Fruit fly (Drosophila melanogaster) whole organism, embryonic: ENCODE measurements around the gene Jhbp6.

Experiments
- Atf-2 ChIP-seq: fragments of 200-800 bp; sonication (Bioruptor generic); optimal IDR thresholded peaks from 2 replicates; lab custom pipeline; 2016; ENCODE audit warnings: missing biosample characterization, missing genetic modification characterization
- Atf3 ChIP-seq: fragments of 200-800 bp; sonication (Bioruptor generic); optimal IDR thresholded peaks from 3 replicates; lab custom pipeline; 2016; ENCODE audit warnings: missing biosample characterization, missing genetic modification characterization
- Blimp-1 ChIP-seq: fragments of 200-800 bp; sonication (Bioruptor generic); optimal IDR thresholded peaks from 3 replicates; lab custom pipeline; 2018; ENCODE audit warnings: missing biosample characterization, missing genetic modification characterization, mild to moderate bottlenecking, moderate library complexity, missing genetic modification reagents
- CG12299 ChIP-seq: fragments of 200-800 bp; sonication (Bioruptor generic); optimal IDR thresholded peaks from 2 replicates; lab custom pipeline; 2018; ENCODE audit warnings: missing biosample characterization, mild to moderate bottlenecking, missing genetic modification characterization
- CG12659 ChIP-seq: fragments of 200-800 bp; sonication (Bioruptor generic); optimal IDR thresholded peaks from 3 replicates; lab custom pipeline; 2017; ENCODE audit warnings: mild to moderate bottlenecking, missing biosample characterization, missing genetic modification reagents, missing genetic modification characterization
- CG13123 ChIP-seq: fragments of 200-800 bp; sonication (Bioruptor generic); optimal IDR thresholded peaks from 2 replicates; lab custom pipeline; 2016; ENCODE audit warnings: missing biosample characterization, missing genetic modification characterization
- CG14441 ChIP-seq: fragments of 200-800 bp; sonication (Bioruptor generic); IDR thresholded peaks from 2 replicates; pipeline ENCODE4 v1.3.6; 2022; ENCODE audit warnings: missing biosample characterization, missing genetic modification characterization
- CG16815 ChIP-seq: fragments of 200-800 bp; sonication (Bioruptor generic); optimal IDR thresholded peaks from 3 replicates; lab custom pipeline; 2017; ENCODE audit warnings: missing biosample characterization, mild to moderate bottlenecking, missing genetic modification characterization
- CG16863 ChIP-seq: fragments of 200-800 bp; sonication (Bioruptor generic); optimal IDR thresholded peaks from 3 replicates; lab custom pipeline; 2016; ENCODE audit warnings: missing biosample characterization, missing genetic modification characterization
- CG18619 ChIP-seq: fragments of 200-800 bp; sonication (Bioruptor generic); optimal IDR thresholded peaks from 3 replicates; lab custom pipeline; 2017; ENCODE audit warnings: missing biosample characterization, mild to moderate bottlenecking, missing genetic modification characterization
- CG2712 ChIP-seq: fragments of 200-800 bp; optimal IDR thresholded peaks from 3 replicates; lab custom pipeline; 2019; ENCODE audit warnings: missing biosample characterization, mild to moderate bottlenecking, missing genetic modification characterization, moderate library complexity
- CG3065 ChIP-seq: fragments of 200-800 bp; sonication (Bioruptor generic); optimal IDR thresholded peaks from 2 replicates; lab custom pipeline; 2016; ENCODE audit warnings: missing biosample characterization, missing genetic modification characterization
- CG33213 ChIP-seq: fragments of 200-800 bp; sonication (Bioruptor generic); optimal IDR thresholded peaks from 3 replicates; lab custom pipeline; 2016; ENCODE audit warnings: missing biosample characterization, missing genetic modification characterization
- CG34376 ChIP-seq: fragments of 200-800 bp; sonication (Bioruptor generic); optimal IDR thresholded peaks from 2 replicates; lab custom pipeline; 2018; ENCODE audit warnings: missing biosample characterization, mild to moderate bottlenecking, missing genetic modification characterization
- CG4282 ChIP-seq: fragments of 200-800 bp; sonication (Bioruptor generic); optimal IDR thresholded peaks from 2 replicates; lab custom pipeline; 2016; ENCODE audit warnings: missing biosample characterization, missing genetic modification characterization
- CG6791 ChIP-seq: fragments of 200-800 bp; sonication (Bioruptor generic); IDR thresholded peaks from 3 replicates; pipeline ENCODE4 v1.3.6; 2022; ENCODE audit warnings: missing biosample characterization, missing genetic modification characterization; ENCODE audit not compliant: partially characterized antibody
- CG8478 ChIP-seq: fragments of >200 bp; optimal IDR thresholded peaks from 2 replicates; lab custom pipeline; 2018
- CG9797 ChIP-seq: fragments of 200-800 bp; sonication (Bioruptor generic); optimal IDR thresholded peaks from 3 replicates; lab custom pipeline; 2018; ENCODE audit warnings: missing biosample characterization, mild to moderate bottlenecking, missing genetic modification characterization
- CrebB ChIP-seq: fragments of 200-800 bp; sonication (Bioruptor generic); optimal IDR thresholded peaks from 3 replicates; lab custom pipeline; 2018; ENCODE audit warnings: missing biosample characterization, mild to moderate bottlenecking, missing genetic modification characterization
- D ChIP-seq, 2 experiments: fragments of 200-800 bp in 1 of 2; fragments of >200 bp in 1 of 2; sonication (Bioruptor generic) in 1 of 2; optimal IDR thresholded peaks; 2 replicates in 1 of 2; 3 replicates in 1 of 2; lab custom pipeline; 2017; ENCODE audit warnings: mild to moderate bottlenecking in 1 of 2, missing biosample characterization in 1 of 2, missing genetic modification characterization in 1 of 2, missing genetic modification reagents in 1 of 2
- D19B ChIP-seq: fragments of 200-800 bp; sonication (Bioruptor generic); optimal IDR thresholded peaks from 2 replicates; lab custom pipeline; 2017; ENCODE audit warnings: missing biosample characterization, mild to moderate bottlenecking, missing genetic modification characterization
- Dad ChIP-seq: fragments of 200-800 bp; sonication (Bioruptor generic); optimal IDR thresholded peaks from 3 replicates; lab custom pipeline; 2016; ENCODE audit warnings: missing biosample characterization, missing genetic modification characterization
- Dip3 ChIP-seq: fragments of 200-800 bp; sonication (Bioruptor generic); optimal IDR thresholded peaks from 3 replicates; lab custom pipeline; 2016; ENCODE audit warnings: missing biosample characterization, missing genetic modification characterization
- Ets97D ChIP-seq: fragments of 200-800 bp; sonication (Bioruptor generic); optimal IDR thresholded peaks from 3 replicates; lab custom pipeline; 2016; ENCODE audit warnings: missing biosample characterization, missing genetic modification characterization
- Hmx ChIP-seq: fragments of 200-800 bp; sonication (Bioruptor generic); optimal IDR thresholded peaks from 2 replicates; lab custom pipeline; 2016; ENCODE audit warnings: missing biosample characterization, missing genetic modification characterization
- Hsf ChIP-seq: fragments of 200-800 bp; sonication (Bioruptor generic); optimal IDR thresholded peaks from 3 replicates; lab custom pipeline; 2016; ENCODE audit warnings: missing biosample characterization, missing genetic modification characterization
- Lim3 ChIP-seq: fragments of 200-800 bp; sonication (Bioruptor generic); IDR thresholded peaks from 2 replicates; pipeline ENCODE4 v1.3.6; 2022; ENCODE audit warnings: missing biosample characterization, missing genetic modification characterization
- Med ChIP-seq: fragments of 200-800 bp; sonication (Bioruptor generic); peaks from one replicate; lab custom pipeline; 2016; ENCODE audit warnings: missing biosample characterization, missing genetic modification characterization, mild to moderate bottlenecking, inconsistent platforms, moderate library complexity
- Myb ChIP-seq: fragments of 200-800 bp; sonication (Bioruptor generic); optimal IDR thresholded peaks from 2 replicates; lab custom pipeline; 2016; ENCODE audit warnings: missing biosample characterization, missing genetic modification characterization
- NFAT ChIP-seq: fragments of 200-800 bp; sonication (Bioruptor generic); IDR thresholded peaks from 2 replicates; pipeline ENCODE4 v1.3.6; 2022; ENCODE audit warnings: missing biosample characterization, missing genetic modification characterization
- Rfx ChIP-seq: fragments of 200-800 bp; sonication (Bioruptor generic); IDR thresholded peaks from 2 replicates; pipeline ENCODE4 v1.3.6; 2022; ENCODE audit warnings: missing biosample characterization, missing genetic modification characterization
- TFAM ChIP-seq: fragments of 200-800 bp; sonication (Bioruptor generic); optimal IDR thresholded peaks from 2 replicates; lab custom pipeline; 2017; ENCODE audit warnings: missing biosample characterization, missing genetic modification characterization, inconsistent platforms
- ash1 ChIP-seq: fragments of 200-800 bp; sonication (Bioruptor generic); optimal IDR thresholded peaks from 2 replicates; lab custom pipeline; 2018; ENCODE audit warnings: missing biosample characterization, mild to moderate bottlenecking, missing genetic modification characterization
- bcd ChIP-seq: fragments of 200-800 bp; sonication (Bioruptor generic); optimal IDR thresholded peaks from 2 replicates; lab custom pipeline; 2017; ENCODE audit warnings: missing biosample characterization, mild to moderate bottlenecking, missing genetic modification characterization
- ewg ChIP-seq: fragments of 200-800 bp; sonication (Bioruptor generic); optimal IDR thresholded peaks from 3 replicates; lab custom pipeline; 2017; ENCODE audit warnings: mild to moderate bottlenecking, missing biosample characterization, missing genetic modification reagents, missing genetic modification characterization
- h ChIP-seq: fragments of >200 bp; optimal IDR thresholded peaks from 2 replicates; lab custom pipeline; 2017
- lmd ChIP-seq: fragments of 200-800 bp; sonication (Bioruptor generic); IDR thresholded peaks from 2 replicates; pipeline ENCODE4 v1.3.6; 2022; ENCODE audit warnings: missing biosample characterization, missing genetic modification characterization
- pita ChIP-seq: fragments of 200-800 bp; sonication (Bioruptor generic); optimal IDR thresholded peaks from 2 replicates; lab custom pipeline; 2017; ENCODE audit warnings: missing biosample characterization, mild to moderate bottlenecking, missing genetic modification characterization
- prd ChIP-seq, 3 experiments: fragments of >200 bp in 2 of 3; fragments of 200-800 bp in 1 of 3; sonication (Bioruptor generic) in 1 of 3; optimal IDR thresholded peaks in 2 of 3; IDR thresholded peaks in 1 of 3; 2 replicates in 2 of 3; 3 replicates in 1 of 3; pipeline versions ENCODE4 v1.3.6 to Lab custom; 2017 to 2022; ENCODE audit warnings: missing biosample characterization in 1 of 3, missing genetic modification characterization in 1 of 3
- pros ChIP-seq: fragments of 200-800 bp; sonication (Bioruptor generic); optimal IDR thresholded peaks from 3 replicates; lab custom pipeline; 2019; ENCODE audit warnings: missing biosample characterization, mild to moderate bottlenecking, missing genetic modification characterization, moderate library complexity
- psq ChIP-seq: fragments of 200-800 bp; sonication (Bioruptor generic); optimal IDR thresholded peaks from 2 replicates; lab custom pipeline; 2017; ENCODE audit warnings: missing biosample characterization, missing genetic modification characterization
- row ChIP-seq: fragments of 200-800 bp; sonication (Bioruptor generic); IDR thresholded peaks from 3 replicates; pipeline ENCODE4 v1.3.6; 2022; ENCODE audit warnings: missing biosample characterization, missing genetic modification characterization
- sim ChIP-seq: fragments of 200-800 bp; sonication (Bioruptor generic); IDR thresholded peaks from 2 replicates; pipeline ENCODE4 v1.3.6; 2022; ENCODE audit warnings: missing biosample characterization, missing genetic modification characterization
- tgo ChIP-seq: fragments of 200-800 bp; sonication (Bioruptor generic); IDR thresholded peaks from 3 replicates; pipeline ENCODE4 v1.3.6; 2022; ENCODE audit warnings: missing biosample characterization, missing genetic modification characterization
- trh ChIP-seq: fragments of 200-800 bp; sonication (Bioruptor generic); optimal IDR thresholded peaks from 2 replicates; lab custom pipeline; 2016; ENCODE audit warnings: missing biosample characterization, missing genetic modification characterization
- tx ChIP-seq: fragments of 200-800 bp; sonication (Bioruptor generic); optimal IDR thresholded peaks from 2 replicates; lab custom pipeline; 2016; ENCODE audit warnings: missing biosample characterization, missing genetic modification characterization
- vfl ChIP-seq: fragments of 200-800 bp; sonication (Bioruptor generic); optimal IDR thresholded peaks from 2 replicates; lab custom pipeline; 2016; ENCODE audit warnings: missing biosample characterization, missing genetic modification characterization

Gene Jhbp6

DNA sequence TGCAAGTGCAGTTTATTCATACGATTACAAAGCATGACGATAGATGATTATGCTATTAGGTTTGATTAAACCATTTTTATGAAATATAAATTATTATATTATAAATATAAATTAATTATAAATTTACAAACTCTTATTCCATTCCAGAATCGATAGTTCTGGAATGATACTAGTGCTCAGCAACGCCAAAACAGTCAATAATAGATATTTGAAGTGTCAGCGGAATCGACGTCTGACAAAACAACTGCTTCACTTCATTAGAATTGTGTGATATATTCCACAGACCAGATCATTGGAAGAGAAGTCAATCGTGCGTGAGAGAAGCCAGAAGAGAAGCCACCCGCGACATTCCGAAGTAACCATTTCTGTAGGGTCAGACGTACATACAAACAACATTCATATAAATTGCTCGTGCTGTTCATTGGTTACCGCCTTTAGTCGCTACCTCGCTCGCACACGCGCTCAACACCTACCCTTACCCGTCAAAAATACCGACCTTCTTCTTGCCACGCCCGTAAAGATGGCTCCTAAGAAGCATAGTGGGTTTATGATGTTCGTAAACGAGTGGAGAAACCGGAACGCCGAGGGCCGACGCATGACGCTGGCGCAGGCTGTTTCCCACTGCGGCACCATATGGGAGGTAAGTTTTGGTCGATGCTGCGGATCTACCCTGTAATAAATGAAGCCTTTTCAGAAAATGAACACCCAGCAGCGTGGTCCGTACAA lies 54.5 kb downstream of the Jhbp6 start (continued):
- TF ChIP-seq pros (GFP tag; lab: Kevin White, UChicago) (peak; percentile 90), Rfx (GFP tag; lab: Robert Waterston, UW) (peak; percentile 16; the same call in 1 of the 2 replicates), bcd (GFP tag; lab: Kevin White, UChicago) (no peak), psq (GFP tag; lab: Kevin White, UChicago) (no peak), D19B (GFP tag; lab: Kevin White, UChicago) (peak; percentile 62), CG2712 (tag; lab: Kevin White, UChicago) (peak; percentile 1), Med (peak; percentile 70)
- TF ChIP-seq, all 482 proteins: peak for 30

- TF ChIP-seq Dad (GFP tag; lab: Kevin White, UChicago) (no peak), TFAM (GFP tag; lab: Kevin White, UChicago) (no peak), Lim3 (GFP tag; lab: Robert Waterston, UW) (no peak), Dip3 (GFP tag; lab: Kevin White, UChicago) (no peak), Atf3 (no peak), lmd (GFP tag; lab: Robert Waterston, UW) (no peak), CG12659 (GFP tag; lab: Kevin White, UChicago) (peak; percentile 64), CG34376 (GFP tag; lab: Kevin White, UChicago) (no peak), vfl (no peak), CG12299 (tag; lab: Kevin White, UChicago) (peak; percentile 47), pita (no peak), Med (peak; percentile 81), Myb (GFP tag; lab: Kevin White, UChicago) (no peak), Hmx (no peak), h (lab: Kevin White, UChicago) (no peak), CG18619 (GFP tag; lab: Kevin White, UChicago) (peak; percentile 23), CG33213 (GFP tag; lab: Kevin White, UChicago) (no peak), CG4282 (GFP tag; lab: Kevin White, UChicago) (no peak), CG16863 (GFP tag; lab: Kevin White, UChicago) (no peak), NFAT (GFP tag; lab: Robert Waterston, UW) (no peak), Atf-2 (GFP tag; lab: Kevin White, UChicago) (no peak), Hsf (no peak), Blimp-1 (GFP tag; lab: Kevin White, UChicago) (peak; percentile 78), CG16815 (no peak), CrebB (tag; lab: Kevin White, UChicago) (no peak), ewg (no peak), prd (optimal IDR thresholded peaks at IDR 0.05; lab: Kevin White, UChicago) (no peak), prd (GFP tag; IDR thresholded peaks at IDR 0.05; lab: Robert Waterston, UW) (0 out of 3 replicates have a peak, but pooled peaks have one; percentile 10), trh (GFP tag; lab: Kevin White, UChicago) (no peak), CG3065 (GFP tag; lab: Kevin White, UChicago) (no peak), CG6791 (GFP tag; lab: Robert Waterston, UW) (no peak), CG8478 (lab: Kevin White, UChicago) (no peak), sim (GFP tag; lab: Robert Waterston, UW) (no peak), tx (GFP tag; lab: Kevin White, UChicago) (no peak), CG13123 (GFP tag; lab: Kevin White, UChicago) (no peak), tgo (GFP tag; lab: Robert Waterston, UW) (no peak), Ets97D (GFP tag; lab: Kevin White, UChicago) (no peak), D (optimal IDR thresholded peaks at IDR 0.05; lab: Kevin White, UChicago) (no peak), D (GFP tag; optimal IDR thresholded peaks at IDR 0.05; lab: Kevin White, UChicago) (peak; percentile 21), bcd (GFP tag; lab: Kevin White, UChicago) (no peak), CG14441 (no peak), ash1 (no peak), row (GFP tag; lab: Robert Waterston, UW) (peak; percentile 93), CG9797 (GFP tag; lab: Kevin White, UChicago) (peak; percentile 66)
Measured at dm6 chr3L:22727739-22728335, 58.1 kb downstream of the Jhbp6 start, which contains the start of the genes CG14450 and CG11367. CG14450 (minus strand) TSS chr3L:22727789. CG11367 (plus strand) TSS chr3L:22728111.
